Worm (Caenorhabditis elegans): Measurements from ENCODE around the gene F13D12.8.

The F13D12.8 gene

ce11 chrII:11737347-11737746 lies 5.0 kb upstream of the F13D12.8 start (continued):
- TF ChIP-seq skn-1 (tag; optimal IDR thresholded peaks at IDR 0.05) (no peak), snpc-4 (tag; optimal IDR thresholded peaks at IDR 0.05) (no peak), egl-27 (tag; optimal IDR thresholded peaks at IDR 0.05) (no peak), tag-97 (GFP tag; IDR thresholded peaks at IDR 0.05) (no peak), hlh-30 (tag; optimal IDR thresholded peaks at IDR 0.05; ENCODE audit: insufficient read depth) (peak; percentile 39), jun-1 (tag; optimal IDR thresholded peaks at IDR 0.05) (no peak), nhr-76 (tag; optimal IDR thresholded peaks at IDR 0.05) (no peak), unc-39 (tag; optimal IDR thresholded peaks at IDR 0.05) (no peak), mep-1 (tag; optimal IDR thresholded peaks at IDR 0.05) (peak; percentile 31), nhr-111 (GFP tag; optimal IDR thresholded peaks at IDR 0.05) (no peak), fkh-10 (GFP tag; optimal IDR thresholded peaks at IDR 0.05) (no peak), lsy-2 (tag; optimal IDR thresholded peaks at IDR 0.05) (peak in 1 of 2 experiments; percentile 32), ceh-82 (tag; optimal IDR thresholded peaks at IDR 0.05) (no peak), Y75B8A.6 (GFP tag; IDR thresholded peaks at IDR 0.05) (no peak)

DNA sequence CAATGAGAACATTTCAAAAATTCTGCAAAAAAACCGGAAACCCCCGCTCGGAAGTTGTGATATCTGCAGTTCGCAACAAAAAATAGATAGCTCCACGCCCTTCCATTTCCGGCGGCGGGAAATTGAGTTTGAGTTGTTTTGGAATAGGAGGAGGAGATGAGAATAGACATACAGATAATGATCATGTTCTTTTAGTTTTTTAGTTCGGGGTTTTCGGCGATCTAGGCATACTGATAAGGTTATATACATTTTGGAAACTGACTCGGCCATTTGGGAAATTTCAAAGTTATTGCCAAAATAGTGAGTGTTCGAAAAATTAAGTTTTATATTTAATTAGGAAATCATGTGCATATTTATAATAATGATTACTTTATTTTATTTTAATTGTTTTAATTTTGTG lies 1.5 kb upstream of the F13D12.8 start:
- no peak for TF ChIP-seq mdl-1 (tag; optimal IDR thresholded peaks at IDR 0.05)
- TF ChIP-seq zfp-2 (tag; optimal IDR thresholded peaks at IDR 0.05) = no peak
- TF ChIP-seq sdz-12 (GFP tag; optimal IDR thresholded peaks at IDR 0.05) = no peak
- no peak for TF ChIP-seq mxl-3 (GFP tag; optimal IDR thresholded peaks at IDR 0.05)
- TF ChIP-seq F10B5.3 (tag; optimal IDR thresholded peaks at IDR 0.05) = no peak
- no peak for TF ChIP-seq hlh-11 (tag; optimal IDR thresholded peaks at IDR 0.05)
- TF ChIP-seq Y75B8A.6 (GFP tag; IDR thresholded peaks at IDR 0.05) = no peak
- TF ChIP-seq nhr-48 (tag; optimal IDR thresholded peaks at IDR 0.05) = no peak
- no peak for TF ChIP-seq gei-8 (GFP tag; optimal IDR thresholded peaks at IDR 0.05)
- no peak for TF ChIP-seq set-16 (GFP tag; IDR thresholded peaks at IDR 0.05)
- TF ChIP-seq R02D3.7 (tag; optimal IDR thresholded peaks at IDR 0.05) = no peak
- TF ChIP-seq mes-2 (tag; optimal IDR thresholded peaks at IDR 0.05; ENCODE audit: poor library complexity, severe bottlenecking) = no peak
- no peak for TF ChIP-seq daf-16 (GFP tag; optimal IDR thresholded peaks at IDR 0.05)
- no peak for TF ChIP-seq daf-16 (tag; optimal IDR thresholded peaks at IDR 0.05)
- no peak for TF ChIP-seq Y48G9A.11 (GFP tag; IDR thresholded peaks at IDR 0.05)
- TF ChIP-seq T20F7.1 (GFP tag; optimal IDR thresholded peaks at IDR 0.05) = no peak
- TF ChIP-seq pha-4 (GFP tag; IDR thresholded peaks at IDR 0.05) = no peak
- no peak for TF ChIP-seq pha-4 (tag; optimal IDR thresholded peaks at IDR 0.05)
- no peak for TF ChIP-seq snpc-4 (tag; optimal IDR thresholded peaks at IDR 0.05)
- no peak for TF ChIP-seq skn-1 (tag; optimal IDR thresholded peaks at IDR 0.05)

ce11 chrII:11731174-11731724 lies 1.1 kb downstream of the F13D12.8 start:
- TF ChIP-seq vab-7 (GFP tag; IDR thresholded peaks at IDR 0.05) = no peak
- TF ChIP-seq lin-38 (GFP tag; IDR thresholded peaks at IDR 0.05) = peak; percentile 65
- no peak for TF ChIP-seq zfp-2 (tag; optimal IDR thresholded peaks at IDR 0.05)
- peak; percentile 67 for TF ChIP-seq nhr-102 (tag; optimal IDR thresholded peaks at IDR 0.05)
- TF ChIP-seq cey-2 (tag; optimal IDR thresholded peaks at IDR 0.05; ENCODE audit: borderline replicate concordance, insufficient read depth) = no peak
- TF ChIP-seq pha-4 (GFP tag; IDR thresholded peaks at IDR 0.05) = 0 out of 2 replicates have a peak, but pooled peaks have one; percentile 29
- TF ChIP-seq pha-4 (tag; optimal IDR thresholded peaks at IDR 0.05) = no peak
- TF ChIP-seq dmd-9 (GFP tag; IDR thresholded peaks at IDR 0.05) = no peak; the same call in 1 of the 2 replicates
- TF ChIP-seq T20F7.1 (GFP tag; optimal IDR thresholded peaks at IDR 0.05) = peak; percentile 2
- TF ChIP-seq tra-1 (GFP tag; IDR thresholded peaks at IDR 0.05) = 0 out of 2 replicates have a peak, but pooled peaks have one; percentile 13
- TF ChIP-seq mxl-2 (GFP tag; conservative IDR thresholded peaks at IDR 0.05) = 0 out of 2 replicates have a peak, but pooled peaks have one; percentile 32
- peak; percentile 69 for TF ChIP-seq duxl-1 (tag; optimal IDR thresholded peaks at IDR 0.05; ENCODE audit: poor library complexity)
- peak; percentile 78; the same call in 1 of the 2 replicates for TF ChIP-seq zfp-3 (GFP tag; conservative IDR thresholded peaks at IDR 0.05)
- TF ChIP-seq mes-2 (tag; optimal IDR thresholded peaks at IDR 0.05; ENCODE audit: poor library complexity, severe bottlenecking) = peak; percentile 11
- TF ChIP-seq dve-1 (tag; optimal IDR thresholded peaks at IDR 0.05; ENCODE audit: insufficient read depth) = peak; percentile 16
- peak; percentile 81 for TF ChIP-seq aha-1 (tag)
- TF ChIP-seq hlh-11 (tag; optimal IDR thresholded peaks at IDR 0.05) = peak; percentile 32
- peak; percentile 82 for TF ChIP-seq spr-1 (tag; optimal IDR thresholded peaks at IDR 0.05)
- no peak for TF ChIP-seq Y75B8A.6 (GFP tag; IDR thresholded peaks at IDR 0.05)
- TF ChIP-seq lsy-2 (tag; optimal IDR thresholded peaks at IDR 0.05) = no peak
- 0 out of 2 replicates have a peak, but pooled peaks have one; percentile 51 for TF ChIP-seq nhr-42 (GFP tag; IDR thresholded peaks at IDR 0.05)
- TF ChIP-seq nhr-25 (tag; optimal IDR thresholded peaks at IDR 0.05; ENCODE audit: borderline replicate concordance, insufficient read depth) = no peak
- peak; percentile 35 for TF ChIP-seq dmd-6 (GFP tag; IDR thresholded peaks at IDR 0.05)
- TF ChIP-seq daf-16 (GFP tag; optimal IDR thresholded peaks at IDR 0.05) = no peak
- peak; percentile 35 for TF ChIP-seq daf-16 (tag; optimal IDR thresholded peaks at IDR 0.05)

Data from whole organism, L4 larva.